Fruit fly (Drosophila melanogaster) whole organism, embryonic: Measurements from ENCODE around the gene CG42512.

Experiments used
- CG14860 ChIP-seq: fragments of 200-800 bp; sonication (Bioruptor generic); IDR thresholded peaks from 3 replicates; pipeline ENCODE4 v1.3.6; 2022; ENCODE audit warnings: missing biosample characterization, missing genetic modification characterization; ENCODE audit not compliant: partially characterized antibody
- CG2712 ChIP-seq: fragments of 200-800 bp; optimal IDR thresholded peaks from 3 replicates; lab custom pipeline; 2019; ENCODE audit warnings: missing biosample characterization, mild to moderate bottlenecking, missing genetic modification characterization, moderate library complexity
- HLHmδ ChIP-seq: fragments of 200-800 bp; sonication (Bioruptor generic); optimal IDR thresholded peaks from 2 replicates; lab custom pipeline; 2018; ENCODE audit warnings: missing biosample characterization, mild to moderate bottlenecking, missing genetic modification characterization, moderate library complexity
- Nf-YC ChIP-seq: fragments of 200-800 bp; optimal IDR thresholded peaks from 3 replicates; lab custom pipeline; 2019; ENCODE audit warnings: missing biosample characterization, mild to moderate bottlenecking, missing genetic modification characterization, moderate library complexity
- scrt ChIP-seq: fragments of 200-800 bp; sonication (Bioruptor generic); optimal IDR thresholded peaks from 2 replicates; lab custom pipeline; 2018; ENCODE audit warnings: missing biosample characterization, mild to moderate bottlenecking, missing genetic modification characterization, moderate library complexity
- sens-2 ChIP-seq: fragments of 200-800 bp; sonication (Bioruptor generic); IDR thresholded peaks from 2 replicates; pipeline ENCODE4 v1.3.6; 2022; ENCODE audit warnings: missing biosample characterization, missing genetic modification characterization
- usp ChIP-seq: fragments of >200 bp; optimal IDR thresholded peaks from 2 replicates; lab custom pipeline; 2017; ENCODE audit warnings: missing biosample characterization, missing genetic modification characterization

- TF ChIP-seq CG2712 (peak; percentile 39), usp (GFP tag; lab: Kevin White, UChicago) (no peak), CG14860 (GFP tag; lab: Robert Waterston, UW) (0 out of 3 replicates have a peak, but pooled peaks have one; percentile 34), Nf-YC (peak; percentile 66), sens-2 (GFP tag; lab: Robert Waterston, UW) (peak; percentile 81), HLHmδ (GFP tag; lab: Kevin White, UChicago) (peak; percentile 97), scrt (GFP tag; lab: Kevin White, UChicago) (peak; percentile 77)
These were observed 13.3 kb upstream of the CG42512 start, which contains the start of gene RpS19a for dm6 chrX:16637594-16638485.
